Fruit fly (Drosophila melanogaster): ENCODE results near the gene Srx.
A peak's percentile ranks its signal among the peaks of the same experiment; 100 is the strongest.

- peak; percentile 95 for TF ChIP-seq CG32121 (GFP tag; IDR thresholded peaks at IDR 0.05)
- peak; percentile 97 for TF ChIP-seq CG4496 (GFP tag; IDR thresholded peaks at IDR 0.05)
- TF ChIP-seq CG15710 (tag; optimal IDR thresholded peaks at IDR 0.05) = peak; percentile 81
- peak; percentile 85 for TF ChIP-seq CG8301 (tag; optimal IDR thresholded peaks at IDR 0.05)
- TF ChIP-seq EcR (GFP tag; optimal IDR thresholded peaks at IDR 0.05) = no peak
- peak; percentile 75 for TF ChIP-seq CG13204 (GFP tag; optimal IDR thresholded peaks at IDR 0.05)
Measured at dm6 chrX:17880269-17880889, 23.6 kb downstream of the Srx start.

Measured in whole organism, pupa.